Fruit fly (Drosophila melanogaster) whole organism, embryonic: ENCODE results near the gene ClC-c.
A peak's percentile ranks its signal among the peaks of the same experiment; 100 is the strongest.

Source experiments
- ATbp ChIP-seq: fragments of 200-800 bp; sonication (Bioruptor generic); optimal IDR thresholded peaks from 2 replicates; lab custom pipeline; 2017; ENCODE audit warnings: missing biosample characterization, mild to moderate bottlenecking, missing genetic modification characterization, missing genetic modification reagents
- Abd-B ChIP-seq: fragments of 200-800 bp; sonication (Bioruptor generic); optimal IDR thresholded peaks from 2 replicates; lab custom pipeline; 2018; ENCODE audit warnings: missing biosample characterization, mild to moderate bottlenecking, missing genetic modification characterization, moderate library complexity
- Ada2b ChIP-seq: fragments of 200-800 bp; sonication (Bioruptor generic); IDR thresholded peaks from 2 replicates; pipeline ENCODE4 v1.3.6; 2022; ENCODE audit warnings: missing biosample characterization, missing genetic modification characterization
- Atf-2 ChIP-seq: fragments of 200-800 bp; sonication (Bioruptor generic); optimal IDR thresholded peaks from 2 replicates; lab custom pipeline; 2016; ENCODE audit warnings: missing biosample characterization, missing genetic modification characterization
- Atf3 ChIP-seq: fragments of 200-800 bp; sonication (Bioruptor generic); optimal IDR thresholded peaks from 3 replicates; lab custom pipeline; 2016; ENCODE audit warnings: missing biosample characterization, missing genetic modification characterization
- C15 ChIP-seq: fragments of 200-800 bp; sonication (Bioruptor generic); IDR thresholded peaks from 3 replicates; pipeline ENCODE4 v1.3.6; 2022; ENCODE audit warnings: missing biosample characterization, missing genetic modification characterization
- CG10267 ChIP-seq: fragments of 200-800 bp; sonication (Bioruptor generic); optimal IDR thresholded peaks from 2 replicates; lab custom pipeline; 2018; ENCODE audit warnings: missing biosample characterization, mild to moderate bottlenecking, missing genetic modification characterization, moderate library complexity
- CG11456 ChIP-seq: fragments of 200-800 bp; sonication (Bioruptor generic); IDR thresholded peaks from 3 replicates; pipeline ENCODE4 v1.3.6; 2022; ENCODE audit warnings: missing biosample characterization, missing genetic modification characterization
- CG11504 ChIP-seq: fragments of 200-800 bp; sonication (Bioruptor generic); optimal IDR thresholded peaks from 3 replicates; lab custom pipeline; 2019; ENCODE audit warnings: missing biosample characterization, mild to moderate bottlenecking, missing genetic modification characterization, moderate library complexity
- CG13296 ChIP-seq: fragments of 200-800 bp; sonication (Bioruptor generic); optimal IDR thresholded peaks from 3 replicates; lab custom pipeline; 2018; ENCODE audit warnings: missing biosample characterization, mild to moderate bottlenecking, missing genetic modification characterization
- CG13894 ChIP-seq: fragments of 200-800 bp; sonication (Bioruptor generic); optimal IDR thresholded peaks from 3 replicates; lab custom pipeline; 2018; ENCODE audit warnings: missing biosample characterization, mild to moderate bottlenecking, missing genetic modification characterization, moderate library complexity
- CG14014 ChIP-seq: fragments of 200-800 bp; sonication (Bioruptor generic); IDR thresholded peaks from 2 replicates; pipeline ENCODE4 v1.3.6; 2022; ENCODE audit warnings: missing biosample characterization, missing genetic modification characterization
- CG17361 ChIP-seq: fragments of 200-800 bp; sonication (Bioruptor generic); IDR thresholded peaks from 3 replicates; pipeline ENCODE4 v1.3.6; 2022; ENCODE audit warnings: missing biosample characterization, missing genetic modification characterization
- CG18619 ChIP-seq: fragments of 200-800 bp; sonication (Bioruptor generic); optimal IDR thresholded peaks from 3 replicates; lab custom pipeline; 2017; ENCODE audit warnings: missing biosample characterization, mild to moderate bottlenecking, missing genetic modification characterization
- CG2889 ChIP-seq: fragments of 200-800 bp; sonication (Bioruptor generic); IDR thresholded peaks from 3 replicates; pipeline ENCODE4 v1.3.6; 2022; ENCODE audit warnings: missing biosample characterization, missing genetic modification characterization
- CG32772 ChIP-seq: fragments of 200-800 bp; sonication (Bioruptor generic); IDR thresholded peaks from 2 replicates; pipeline ENCODE4 v1.3.6; 2022; ENCODE audit warnings: missing biosample characterization, missing genetic modification characterization
- CG4282 ChIP-seq: fragments of 200-800 bp; sonication (Bioruptor generic); optimal IDR thresholded peaks from 2 replicates; lab custom pipeline; 2016; ENCODE audit warnings: missing biosample characterization, missing genetic modification characterization
- CG4424 ChIP-seq: fragments of 200-800 bp; sonication (Bioruptor generic); optimal IDR thresholded peaks from 3 replicates; lab custom pipeline; 2016; ENCODE audit warnings: missing biosample characterization, missing genetic modification characterization
- CG5953 ChIP-seq: fragments of 200-800 bp; sonication (Bioruptor generic); IDR thresholded peaks from 2 replicates; pipeline ENCODE4 v1.3.6; 2022; ENCODE audit warnings: missing biosample characterization, missing genetic modification characterization
- CG7786 ChIP-seq: fragments of 200-800 bp; sonication (Bioruptor generic); optimal IDR thresholded peaks from 2 replicates; lab custom pipeline; 2016; ENCODE audit warnings: missing biosample characterization, missing genetic modification characterization
- CG8388 ChIP-seq: fragments of 200-800 bp; sonication (Bioruptor generic); optimal IDR thresholded peaks from 2 replicates; lab custom pipeline; 2019; ENCODE audit warnings: missing biosample characterization, mild to moderate bottlenecking, missing genetic modification characterization, moderate library complexity
- Fer1 ChIP-seq: fragments of 200-800 bp; sonication (Bioruptor generic); optimal IDR thresholded peaks from 2 replicates; lab custom pipeline; 2017; ENCODE audit warnings: missing biosample characterization, mild to moderate bottlenecking, missing genetic modification characterization
- HLH3B ChIP-seq: fragments of 200-800 bp; sonication (Bioruptor generic); IDR thresholded peaks from 2 replicates; pipeline ENCODE4 v1.3.6; 2022; ENCODE audit warnings: missing biosample characterization, missing genetic modification characterization
- Hmx ChIP-seq: fragments of 200-800 bp; sonication (Bioruptor generic); optimal IDR thresholded peaks from 2 replicates; lab custom pipeline; 2016; ENCODE audit warnings: missing biosample characterization, missing genetic modification characterization
- Jarid2 ChIP-seq: fragments of 200-800 bp; sonication (Bioruptor generic); optimal IDR thresholded peaks from 3 replicates; lab custom pipeline; 2017; ENCODE audit warnings: mild to moderate bottlenecking, missing biosample characterization, missing genetic modification reagents, missing genetic modification characterization
- Lim3 ChIP-seq: fragments of 200-800 bp; sonication (Bioruptor generic); IDR thresholded peaks from 2 replicates; pipeline ENCODE4 v1.3.6; 2022; ENCODE audit warnings: missing biosample characterization, missing genetic modification characterization
- Mes4 ChIP-seq: fragments of 200-800 bp; sonication (Bioruptor generic); optimal IDR thresholded peaks from 2 replicates; lab custom pipeline; 2016; ENCODE audit warnings: missing biosample characterization, missing genetic modification characterization
- Oaz ChIP-seq: fragments of 200-800 bp; sonication (Bioruptor generic); IDR thresholded peaks from 2 replicates; pipeline ENCODE4 v1.3.6; 2022; ENCODE audit warnings: missing biosample characterization, missing genetic modification characterization
- Optix ChIP-seq: fragments of 200-800 bp; sonication (Bioruptor generic); IDR thresholded peaks from 3 replicates; pipeline ENCODE4 v1.3.6; 2022; ENCODE audit warnings: missing biosample characterization, missing genetic modification characterization
- Pdp1 ChIP-seq, 2 experiments: fragments of 200-800 bp; sonication (Bioruptor generic); optimal IDR thresholded peaks; 3 replicates each; lab custom pipeline; 2016; ENCODE audit warnings: missing biosample characterization in 2 of 2, missing genetic modification characterization in 2 of 2, mild to moderate bottlenecking in 1 of 2, moderate library complexity in 1 of 2
- Side ChIP-seq: fragments of 200-800 bp; sonication (Bioruptor generic); optimal IDR thresholded peaks from 2 replicates; lab custom pipeline; 2016; ENCODE audit warnings: missing biosample characterization, missing genetic modification characterization
- Sin3A ChIP-seq: fragments of >200 bp; optimal IDR thresholded peaks from 2 replicates; lab custom pipeline; 2018
- Tbp ChIP-seq: fragments of >200 bp; optimal IDR thresholded peaks from 2 replicates; lab custom pipeline; 2018; ENCODE audit warnings: missing biosample characterization, missing genetic modification characterization
- abd-A ChIP-seq: fragments of 200-800 bp; sonication (Bioruptor generic); optimal IDR thresholded peaks from 3 replicates; lab custom pipeline; 2019; ENCODE audit warnings: missing biosample characterization, mild to moderate bottlenecking, missing genetic modification characterization, moderate library complexity
- ap ChIP-seq: fragments of 200-800 bp; sonication (Bioruptor generic); IDR thresholded peaks from 2 replicates; pipeline ENCODE4 v1.3.6; 2022; ENCODE audit warnings: missing biosample characterization, missing genetic modification characterization
- bbx ChIP-seq: fragments of 200-800 bp; sonication (Bioruptor generic); IDR thresholded peaks from 2 replicates; pipeline ENCODE4 v1.3.6; 2022; ENCODE audit warnings: missing biosample characterization, missing genetic modification characterization; ENCODE audit not compliant: partially characterized antibody
- bowl ChIP-seq: fragments of 200-800 bp; sonication (Bioruptor generic); IDR thresholded peaks from 2 replicates; pipeline ENCODE4 v1.3.6; 2022; ENCODE audit warnings: missing biosample characterization, missing genetic modification characterization
- chinmo ChIP-seq: fragments of 200-800 bp; sonication (Bioruptor generic); IDR thresholded peaks from 4 replicates; pipeline ENCODE4 v1.3.6; 2022; ENCODE audit warnings: missing biosample characterization, missing genetic modification characterization; ENCODE audit not compliant: partially characterized antibody
- dan ChIP-seq: fragments of 200-800 bp; sonication (Bioruptor generic); IDR thresholded peaks from 2 replicates; pipeline ENCODE4 v1.3.6; 2022; ENCODE audit warnings: missing biosample characterization, missing genetic modification characterization
- eve ChIP-seq, 2 experiments: fragments of >200 bp; optimal IDR thresholded peaks; 2 replicates each; lab custom pipeline; 2017; ENCODE audit warnings: missing biosample characterization in 2 of 2, missing genetic modification characterization in 2 of 2
- fd102C ChIP-seq: fragments of 200-800 bp; sonication (Bioruptor generic); optimal IDR thresholded peaks from 2 replicates; lab custom pipeline; 2018; ENCODE audit warnings: missing biosample characterization, mild to moderate bottlenecking, missing genetic modification characterization, moderate library complexity
- grn ChIP-seq: fragments of 200-800 bp; sonication (Bioruptor generic); optimal IDR thresholded peaks from 3 replicates; lab custom pipeline; 2017; ENCODE audit warnings: missing biosample characterization, missing genetic modification characterization
- gt ChIP-seq: fragments of 200-800 bp; sonication (Bioruptor generic); IDR thresholded peaks from 2 replicates; pipeline ENCODE4 v1.3.6; 2022; ENCODE audit warnings: missing biosample characterization, missing genetic modification characterization
- ham ChIP-seq: fragments of 200-800 bp; sonication (Bioruptor generic); IDR thresholded peaks from 2 replicates; pipeline ENCODE4 v1.3.6; 2022; ENCODE audit warnings: missing biosample characterization, missing genetic modification characterization
- jing ChIP-seq: fragments of 200-800 bp; sonication (Bioruptor generic); optimal IDR thresholded peaks from 2 replicates; lab custom pipeline; 2018; ENCODE audit warnings: missing biosample characterization, mild to moderate bottlenecking, missing genetic modification characterization
- kay ChIP-seq: fragments of 200-800 bp; sonication (Bioruptor generic); optimal IDR thresholded peaks from 2 replicates; lab custom pipeline; 2016; ENCODE audit warnings: missing biosample characterization, missing genetic modification characterization
- sim ChIP-seq: fragments of 200-800 bp; sonication (Bioruptor generic); IDR thresholded peaks from 2 replicates; pipeline ENCODE4 v1.3.6; 2022; ENCODE audit warnings: missing biosample characterization, missing genetic modification characterization
- sug ChIP-seq: fragments of 200-800 bp; optimal IDR thresholded peaks from 2 replicates; lab custom pipeline; 2019; ENCODE audit warnings: missing biosample characterization, mild to moderate bottlenecking, missing genetic modification characterization, moderate library complexity
- ttk ChIP-seq: fragments of 200-800 bp; sonication (Bioruptor generic); IDR thresholded peaks from 2 replicates; pipeline ENCODE4 v2.1.2; 2022; ENCODE audit warnings: missing biosample characterization, missing genetic modification characterization
- tup ChIP-seq: fragments of 200-800 bp; sonication (Bioruptor generic); optimal IDR thresholded peaks from 2 replicates; lab custom pipeline; 2016; ENCODE audit warnings: missing biosample characterization, mild to moderate bottlenecking, missing genetic modification characterization, moderate library complexity

Gene ClC-c

dm6 chr3L:16049955-16050886, 40.0 kb upstream of the ClC-c start (continued):
- TF ChIP-seq Abd-B (no peak), CG18619 (GFP tag; lab: Kevin White, UChicago) (no peak), CG13894 (tag; lab: Kevin White, UChicago) (peak; percentile 90), Optix (GFP tag; lab: Robert Waterston, UW) (no peak), fd102C (GFP tag; lab: Kevin White, UChicago) (no peak), Atf-2 (GFP tag; lab: Kevin White, UChicago) (no peak), CG13296 (GFP tag; lab: Kevin White, UChicago) (peak; percentile 71), kay (GFP tag; lab: Kevin White, UChicago) (no peak), gt (GFP tag; lab: Robert Waterston, UW) (no peak), jing (GFP tag; lab: Kevin White, UChicago) (no peak), Pdp1 (GFP tag; optimal IDR thresholded peaks at IDR 0.05; lab: Kevin White, UChicago) (peak in 1 of 2 experiments; percentile 59), HLH3B (GFP tag; lab: Robert Waterston, UW) (no peak), ap (GFP tag; lab: Robert Waterston, UW) (no peak), Fer1 (GFP tag; lab: Kevin White, UChicago) (peak; percentile 62), C15 (no peak), CG10267 (no peak), CG17361 (no peak), CG32772 (GFP tag; lab: Robert Waterston, UW) (peak; percentile 24; the same call in 1 of the 2 replicates), Hmx (GFP tag; lab: Kevin White, UChicago) (no peak), CG2889 (no peak), Jarid2 (GFP tag; lab: Kevin White, UChicago) (peak; percentile 62), abd-A (tag; lab: Kevin White, UChicago) (peak; percentile 23), bowl (GFP tag; lab: Robert Waterston, UW) (no peak), Lim3 (peak; percentile 63; the same call in 1 of the 2 replicates), Mes4 (no peak), CG11456 (GFP tag; lab: Robert Waterston, UW) (0 out of 3 replicates have a peak, but pooled peaks have one; percentile 40), CG4282 (peak; percentile 17), Ada2b (0 out of 2 replicates have a peak, but pooled peaks have one; percentile 7), CG5953 (GFP tag; lab: Robert Waterston, UW) (no peak), CG8388 (GFP tag; lab: Kevin White, UChicago) (no peak), tup (no peak), Atf3 (GFP tag; lab: Kevin White, UChicago) (no peak), Sin3A (lab: Kevin White, UChicago) (no peak), eve (GFP tag; optimal IDR thresholded peaks at IDR 0.05; lab: Kevin White, UChicago) (peak in 1 of 2 experiments; percentile 61), CG14014 (GFP tag; lab: Robert Waterston, UW) (no peak; the same call in 1 of the 2 replicates), bbx (GFP tag; lab: Robert Waterston, UW) (no peak; the same call in 1 of the 2 replicates), CG11504 (tag; lab: Kevin White, UChicago) (peak; percentile 3), grn (GFP tag; lab: Kevin White, UChicago) (peak; percentile 82), ttk (GFP tag; lab: Robert Waterston, UW) (no peak), Oaz (no peak), sug (tag; lab: Kevin White, UChicago) (peak; percentile 63), Side (GFP tag; lab: Kevin White, UChicago) (no peak), chinmo (GFP tag; lab: Robert Waterston, UW) (0 out of 4 replicates have a peak, but pooled peaks have one; percentile 11), CG4424 (GFP tag; lab: Kevin White, UChicago) (no peak), ATbp (GFP tag; lab: Kevin White, UChicago) (peak; percentile 47), Tbp (GFP tag; lab: Kevin White, UChicago) (no peak), ham (GFP tag; lab: Robert Waterston, UW) (no peak), CG7786 (GFP tag; lab: Kevin White, UChicago) (no peak), sim (GFP tag; lab: Robert Waterston, UW) (0 out of 2 replicates have a peak, but pooled peaks have one; percentile 4), dan (GFP tag; lab: Robert Waterston, UW) (no peak)
